Worm (Caenorhabditis elegans) whole organism, L3 larva: Measurements from ENCODE around the gene lbp-7.

ENCODE experiments used
- aly-2 ChIP-seq: fragments of 150-350 bp; optimal IDR thresholded peaks from 2 replicates; lab custom pipeline; 2014; ENCODE audit warnings: missing biosample characterization, missing genetic modification characterization
- ama-1 ChIP-seq: fragments of 150-350 bp; optimal IDR thresholded peaks from 2 replicates; lab custom pipeline; 2018
- ceh-16 ChIP-seq: sonication (generic microtip); optimal IDR thresholded peaks from 2 replicates; lab custom pipeline; 2017; ENCODE audit warnings: missing biosample characterization, missing genetic modification characterization
- ceh-28 ChIP-seq: fragments of 150-350 bp; optimal IDR thresholded peaks from 2 replicates; lab custom pipeline; 2014; ENCODE audit warnings: missing biosample characterization, missing genetic modification reagents, missing genetic modification characterization
- ceh-82 ChIP-seq: fragments of 150-350 bp; optimal IDR thresholded peaks from 2 replicates; lab custom pipeline; 2014; ENCODE audit warnings: missing biosample characterization, missing genetic modification characterization
- ceh-9 ChIP-seq: sonication (generic microtip); optimal IDR thresholded peaks from 2 replicates; lab custom pipeline; 2018; ENCODE audit warnings: missing biosample characterization, missing genetic modification characterization
- daf-12 ChIP-seq: fragments of 150-350 bp; optimal IDR thresholded peaks from 2 replicates; lab custom pipeline; 2014; ENCODE audit warnings: missing biosample characterization, missing genetic modification reagents, missing genetic modification characterization
- egl-5 ChIP-seq: fragments of 150-350 bp; optimal IDR thresholded peaks from 2 replicates; lab custom pipeline; 2017; ENCODE audit warnings: missing biosample characterization, missing genetic modification reagents, missing genetic modification characterization, inconsistent platforms
- elt-1 ChIP-seq: fragments of 150-350 bp; optimal IDR thresholded peaks from 2 replicates; lab custom pipeline; 2014; ENCODE audit warnings: missing biosample characterization, missing genetic modification characterization
- elt-2 ChIP-seq: sonication (generic microtip); optimal IDR thresholded peaks from 2 replicates; lab custom pipeline; 2016; ENCODE audit warnings: missing genetic modification reagents, mild to moderate bottlenecking, missing genetic modification characterization, missing compliant biosample characterization
- eor-1 ChIP-seq, 2 experiments: fragments of 150-350 bp; optimal IDR thresholded peaks; 2 replicates each; lab custom pipeline; 2014 to 2018; ENCODE audit warnings: missing biosample characterization in 2 of 2, missing genetic modification characterization in 2 of 2
- fos-1 ChIP-seq: fragments of 150-350 bp; optimal IDR thresholded peaks from 2 replicates; lab custom pipeline; 2014; ENCODE audit warnings: missing biosample characterization, missing genetic modification characterization
- hmg-11 ChIP-seq: sonication (generic microtip); optimal IDR thresholded peaks from 2 replicates; lab custom pipeline; 2016; ENCODE audit warnings: missing genetic modification characterization, missing compliant biosample characterization
- lin-15B ChIP-seq: fragments of 150-350 bp; optimal IDR thresholded peaks from 2 replicates; lab custom pipeline; 2014; ENCODE audit warnings: missing biosample characterization, missing genetic modification characterization
- lin-39 ChIP-seq: fragments of 150-350 bp; optimal IDR thresholded peaks from 2 replicates; lab custom pipeline; 2018; ENCODE audit warnings: missing biosample characterization, missing genetic modification reagents, missing genetic modification characterization
- nfya-1 ChIP-seq: sonication (generic microtip); optimal IDR thresholded peaks from 2 replicates; lab custom pipeline; 2017; ENCODE audit warnings: missing genetic modification characterization, mild to moderate bottlenecking, missing compliant biosample characterization, antibody characterized with exemption, moderate library complexity; ENCODE audit not compliant: insufficient read depth
- nhr-11 ChIP-seq: fragments of 150-350 bp; optimal IDR thresholded peaks from 2 replicates; lab custom pipeline; 2014; ENCODE audit warnings: missing biosample characterization, missing genetic modification characterization
- nhr-12 ChIP-seq: fragments of 150-350 bp; optimal IDR thresholded peaks from 2 replicates; lab custom pipeline; 2014; ENCODE audit warnings: missing biosample characterization, missing genetic modification characterization
- nhr-237 ChIP-seq: fragments of 150-350 bp; optimal IDR thresholded peaks from 2 replicates; lab custom pipeline; 2014; ENCODE audit warnings: missing biosample characterization, missing genetic modification characterization
- nhr-25 ChIP-seq: sonication (generic microtip); optimal IDR thresholded peaks from 2 replicates; lab custom pipeline; 2017; ENCODE audit warnings: missing biosample characterization, missing genetic modification characterization
- nhr-43 ChIP-seq: sonication (generic microtip); optimal IDR thresholded peaks from 2 replicates; lab custom pipeline; 2016; ENCODE audit warnings: mild to moderate bottlenecking, missing genetic modification characterization, missing compliant biosample characterization; ENCODE audit not compliant: poor library complexity, severe bottlenecking
- nhr-76 ChIP-seq: fragments of 150-350 bp; sonication (generic microtip); optimal IDR thresholded peaks from 5 replicates; lab custom pipeline; 2014; ENCODE audit warnings: missing biosample characterization, missing genetic modification characterization
- nhr-77 ChIP-seq: fragments of 150-350 bp; optimal IDR thresholded peaks from 2 replicates; lab custom pipeline; 2014; ENCODE audit warnings: missing biosample characterization, missing genetic modification characterization
- pha-4 ChIP-seq: fragments of 150-350 bp; optimal IDR thresholded peaks from 2 replicates; lab custom pipeline; 2014; ENCODE audit warnings: missing biosample characterization, missing genetic modification reagents, missing genetic modification characterization
- pqm-1 ChIP-seq: fragments of 150-350 bp; optimal IDR thresholded peaks from 2 replicates; lab custom pipeline; 2017; ENCODE audit warnings: missing biosample characterization, missing genetic modification characterization, inconsistent platforms
- sea-2 ChIP-seq: fragments of 150-350 bp; sonication (generic microtip); optimal IDR thresholded peaks from 4 replicates; lab custom pipeline; 2014; ENCODE audit warnings: missing biosample characterization, missing genetic modification reagents, missing genetic modification characterization
- skn-1 ChIP-seq: fragments of 150-350 bp; optimal IDR thresholded peaks from 2 replicates; lab custom pipeline; 2014; ENCODE audit warnings: missing biosample characterization, missing genetic modification characterization
- tbx-2 ChIP-seq: sonication (generic microtip); optimal IDR thresholded peaks from 2 replicates; lab custom pipeline; 2016; ENCODE audit warnings: mild to moderate bottlenecking, missing genetic modification characterization, missing compliant biosample characterization
- unc-62 ChIP-seq: fragments of 150-350 bp; sonication (generic microtip); optimal IDR thresholded peaks from 4 replicates; lab custom pipeline; 2014; ENCODE audit warnings: missing biosample characterization, missing genetic modification reagents, missing genetic modification characterization
- ztf-11 ChIP-seq: fragments of 150-350 bp; optimal IDR thresholded peaks from 2 replicates; lab custom pipeline; 2014; ENCODE audit warnings: missing biosample characterization, missing genetic modification characterization
- ztf-4 ChIP-seq: fragments of 150-350 bp; optimal IDR thresholded peaks from 2 replicates; lab custom pipeline; 2014; ENCODE audit warnings: missing biosample characterization, missing genetic modification characterization

Gene lbp-7

ce11 chrV:13898356-13898755, 19.0 kb downstream of the lbp-7 start, which contains the start of gene cyp-35C1:
Gene cyp-35C1 (minus strand): TSS chrV:13898487.
- TF ChIP-seq daf-12 (tag; lab: Kevin White, UChicago) (no peak), aly-2 (tag; lab: Kevin White, UChicago) (no peak), skn-1 (no peak), elt-1 (tag; lab: Kevin White, UChicago) (no peak), elt-2 (tag; lab: Kevin White, UChicago) (peak; percentile 59), ztf-4 (tag; lab: Kevin White, UChicago) (no peak), pqm-1 (tag; lab: Kevin White, UChicago) (peak; percentile 51), tbx-2 (tag; lab: Kevin White, UChicago) (no peak), hmg-11 (tag; lab: Kevin White, UChicago) (no peak), nhr-77 (tag; lab: Kevin White, UChicago) (no peak)

ce11 chrV:13899213-13899612, 19.9 kb downstream of the lbp-7 start, which contains the start of gene oac-3:
Gene oac-3 (plus strand): TSS chrV:13899513.
- no peak for TF ChIP-seq ceh-28 (tag; lab: Kevin White, UChicago)
- no peak for TF ChIP-seq ceh-16 (tag; lab: Kevin White, UChicago)
- no peak for TF ChIP-seq sea-2

- no peak for TF ChIP-seq hmg-11 (tag; lab: Kevin White, UChicago)
- TF ChIP-seq nhr-43 (tag; lab: Kevin White, UChicago): no peak
- no peak for TF ChIP-seq eor-1 (tag; optimal IDR thresholded peaks at IDR 0.05; lab: Kevin White, UChicago)
- TF ChIP-seq ceh-82 (tag; lab: Kevin White, UChicago): no peak
- no peak for TF ChIP-seq lin-15B
- TF ChIP-seq nhr-25 (tag; lab: Kevin White, UChicago): no peak
- no peak for TF ChIP-seq nhr-237 (tag; lab: Kevin White, UChicago)
- no peak for TF ChIP-seq lin-39 (tag; lab: Kevin White, UChicago)
- no peak for TF ChIP-seq skn-1
- no peak for TF ChIP-seq ceh-9 (tag; lab: Kevin White, UChicago)
- no peak for TF ChIP-seq nhr-11 (tag; lab: Kevin White, UChicago)
- TF ChIP-seq nhr-76 (tag; lab: Kevin White, UChicago): no peak
- no peak for TF ChIP-seq nhr-12 (tag; lab: Kevin White, UChicago)
- TF ChIP-seq elt-1 (tag; lab: Kevin White, UChicago): no peak
- TF ChIP-seq, all 47 proteins: peak for 0
Measured at ce11 chrV:13902495-13902894, 23.1 kb downstream of the lbp-7 start, which contains the start of gene C06B3.1. Gene C06B3.1 (plus strand): TSS chrV:13902795.

- no peak for TF ChIP-seq ama-1 (lab: Kevin White, UChicago)
- TF ChIP-seq ztf-11: no peak
- no peak for TF ChIP-seq elt-2 (tag; lab: Kevin White, UChicago)
- no peak for TF ChIP-seq sea-2
- no peak for TF ChIP-seq skn-1
- TF ChIP-seq lin-39 (tag; lab: Kevin White, UChicago): no peak
- no peak for TF ChIP-seq aly-2 (tag; lab: Kevin White, UChicago)
- TF ChIP-seq nhr-77 (tag; lab: Kevin White, UChicago): no peak
- TF ChIP-seq nhr-11 (tag; lab: Kevin White, UChicago): no peak
- no peak for TF ChIP-seq eor-1 (tag; optimal IDR thresholded peaks at IDR 0.05; lab: Kevin White, UChicago)
- no peak for TF ChIP-seq egl-5 (tag; lab: Kevin White, UChicago)
- TF ChIP-seq elt-1 (tag; lab: Kevin White, UChicago): no peak
- no peak for TF ChIP-seq ceh-82 (tag; lab: Kevin White, UChicago)
- no peak for TF ChIP-seq fos-1
- no peak for TF ChIP-seq nhr-12 (tag; lab: Kevin White, UChicago)
- no peak for TF ChIP-seq nfya-1 (tag; lab: Kevin White, UChicago)
- no peak for TF ChIP-seq nhr-237 (tag; lab: Kevin White, UChicago)
Measured at ce11 chrV:13904446-13904845, 25.1 kb downstream of the lbp-7 start, which contains the start of gene stdh-3. Gene stdh-3 (plus strand): TSS chrV:13904611.

ce11 chrV:13906166-13906565, 26.8 kb downstream of the lbp-7 start, which contains the start of gene stdh-1:
Gene stdh-1 (plus strand): TSS chrV:13906492.
- TF ChIP-seq unc-62 (GFP tag; lab: Kevin White, UChicago) (no peak), pqm-1 (tag; lab: Kevin White, UChicago) (no peak), egl-5 (tag; lab: Kevin White, UChicago) (peak; percentile 50), pha-4 (tag; lab: Kevin White, UChicago) (peak; percentile 22), nfya-1 (tag; lab: Kevin White, UChicago) (peak; percentile 3), elt-2 (tag; lab: Kevin White, UChicago) (peak; percentile 48), skn-1 (no peak), hmg-11 (tag; lab: Kevin White, UChicago) (peak; percentile 5)
- TF ChIP-seq, all 47 proteins: peak for 5
